Worm (Caenorhabditis elegans) whole organism, L2 larva: ENCODE measurements around the gene H04D03.6.
A peak's percentile ranks its signal among the peaks of the same experiment; 100 is the strongest.

Experiments
- C34F6.9 ChIP-seq: fragments of 150-350 bp; optimal IDR thresholded peaks from 2 replicates; lab custom pipeline; 2014; ENCODE audit warnings: missing biosample characterization, missing genetic modification characterization
- R02D3.7 ChIP-seq: fragments of 150-350 bp; optimal IDR thresholded peaks from 2 replicates; lab custom pipeline; 2014; ENCODE audit warnings: missing biosample characterization, missing genetic modification characterization
- Y55F3AM.14 ChIP-seq: fragments of 200-800 bp; sonication (Bioruptor generic); optimal IDR thresholded peaks from 2 replicates; lab custom pipeline; 2018; ENCODE audit warnings: mild to moderate bottlenecking, missing genetic modification characterization, missing compliant biosample characterization
- ZK546.5 ChIP-seq: sonication (generic microtip); optimal IDR thresholded peaks from 2 replicates; lab custom pipeline; 2017; ENCODE audit warnings: missing biosample characterization, missing genetic modification characterization
- aly-2 ChIP-seq: fragments of 150-350 bp; optimal IDR thresholded peaks from 2 replicates; lab custom pipeline; 2014; ENCODE audit warnings: missing biosample characterization, missing genetic modification characterization
- ama-1 ChIP-seq: fragments of 150-350 bp; optimal IDR thresholded peaks from 2 replicates; lab custom pipeline; 2018; ENCODE audit warnings: inconsistent platforms
- blmp-1 ChIP-seq: sonication (generic microtip); optimal IDR thresholded peaks from 2 replicates; lab custom pipeline; 2017; ENCODE audit warnings: missing genetic modification characterization, mild to moderate bottlenecking, missing compliant biosample characterization, antibody characterized with exemption, moderate library complexity; ENCODE audit not compliant: insufficient read depth
- ceh-82 ChIP-seq: fragments of 150-350 bp; optimal IDR thresholded peaks from 2 replicates; lab custom pipeline; 2014; ENCODE audit warnings: missing biosample characterization, missing genetic modification characterization
- crh-2 ChIP-seq: sonication (generic microtip); optimal IDR thresholded peaks from 2 replicates; lab custom pipeline; 2017; ENCODE audit warnings: missing biosample characterization, missing genetic modification characterization
- dmd-4 ChIP-seq: sonication (generic microtip); optimal IDR thresholded peaks from 2 replicates; lab custom pipeline; 2017; ENCODE audit warnings: missing biosample characterization, missing genetic modification characterization
- elt-1 ChIP-seq: fragments of 150-350 bp; optimal IDR thresholded peaks from 2 replicates; lab custom pipeline; 2014; ENCODE audit warnings: missing biosample characterization, missing genetic modification characterization
- gmeb-1 ChIP-seq: fragments of 150-350 bp; optimal IDR thresholded peaks from 2 replicates; lab custom pipeline; 2014; ENCODE audit warnings: missing biosample characterization, missing genetic modification characterization
- lin-11 ChIP-seq: fragments of 150-350 bp; sonication (generic microtip); optimal IDR thresholded peaks from 2 replicates; lab custom pipeline; 2014; ENCODE audit warnings: missing biosample characterization, missing genetic modification characterization, inconsistent platforms, mixed read lengths
- lin-13 ChIP-seq: fragments of 150-350 bp; optimal IDR thresholded peaks from 2 replicates; lab custom pipeline; 2014; ENCODE audit warnings: missing biosample characterization, missing genetic modification reagents, missing genetic modification characterization
- lin-39 ChIP-seq: fragments of 150-350 bp; optimal IDR thresholded peaks from 2 replicates; lab custom pipeline; 2014; ENCODE audit warnings: missing biosample characterization, missing genetic modification reagents, missing genetic modification characterization
- lsy-2 ChIP-seq, 2 experiments: fragments of 150-350 bp in 1 of 2; sonication (generic microtip) in 1 of 2; optimal IDR thresholded peaks; 2 replicates each; lab custom pipeline; 2014 to 2017; ENCODE audit warnings: missing biosample characterization in 2 of 2, missing genetic modification characterization in 2 of 2
- mab-5 ChIP-seq: fragments of 150-350 bp; optimal IDR thresholded peaks from 2 replicates; lab custom pipeline; 2014; ENCODE audit warnings: missing biosample characterization, missing genetic modification characterization
- mbf-1 ChIP-seq: sonication (generic microtip); optimal IDR thresholded peaks from 2 replicates; lab custom pipeline; 2017; ENCODE audit warnings: missing biosample characterization, missing genetic modification characterization
- mdl-1 ChIP-seq, 2 experiments: fragments of 150-350 bp in 1 of 2; sonication (generic microtip) in 1 of 2; optimal IDR thresholded peaks; 2 replicates each; lab custom pipeline; 2017; ENCODE audit warnings: missing biosample characterization in 2 of 2, missing genetic modification characterization in 2 of 2
- nhr-10 ChIP-seq: sonication (generic microtip); optimal IDR thresholded peaks from 2 replicates; lab custom pipeline; 2017; ENCODE audit warnings: missing biosample characterization, missing genetic modification characterization
- nhr-11 ChIP-seq: fragments of 150-350 bp; optimal IDR thresholded peaks from 2 replicates; lab custom pipeline; 2014; ENCODE audit warnings: missing biosample characterization, missing genetic modification characterization
- nhr-12 ChIP-seq: fragments of 150-350 bp; optimal IDR thresholded peaks from 2 replicates; lab custom pipeline; 2014; ENCODE audit warnings: missing biosample characterization, missing genetic modification characterization
- nhr-129 ChIP-seq: fragments of 150-350 bp; optimal IDR thresholded peaks from 2 replicates; lab custom pipeline; 2014; ENCODE audit warnings: missing biosample characterization, missing genetic modification characterization
- nhr-21 ChIP-seq: fragments of 150-350 bp; optimal IDR thresholded peaks from 2 replicates; lab custom pipeline; 2014; ENCODE audit warnings: missing biosample characterization, missing genetic modification characterization
- nhr-23 ChIP-seq: fragments of 150-350 bp; optimal IDR thresholded peaks from 2 replicates; lab custom pipeline; 2014; ENCODE audit warnings: missing biosample characterization, missing genetic modification reagents, missing genetic modification characterization
- nhr-237 ChIP-seq: fragments of 150-350 bp; optimal IDR thresholded peaks from 2 replicates; lab custom pipeline; 2014; ENCODE audit warnings: missing biosample characterization, missing genetic modification characterization
- nhr-25 ChIP-seq: fragments of 150-350 bp; sonication (generic microtip); optimal IDR thresholded peaks from 3 replicates; lab custom pipeline; 2014; ENCODE audit warnings: missing biosample characterization, missing genetic modification characterization
- nhr-6 ChIP-seq: fragments of 150-350 bp; optimal IDR thresholded peaks from 2 replicates; lab custom pipeline; 2014; ENCODE audit warnings: missing biosample characterization, missing genetic modification characterization
- nhr-77 ChIP-seq: fragments of 150-350 bp; optimal IDR thresholded peaks from 2 replicates; lab custom pipeline; 2014; ENCODE audit warnings: missing biosample characterization, missing genetic modification characterization
- peb-1 ChIP-seq: fragments of 150-350 bp; optimal IDR thresholded peaks from 2 replicates; lab custom pipeline; 2014; ENCODE audit warnings: missing biosample characterization, missing genetic modification characterization
- sma-3 ChIP-seq: sonication (generic microtip); optimal IDR thresholded peaks from 2 replicates; lab custom pipeline; 2016; ENCODE audit warnings: missing genetic modification reagents, missing genetic modification characterization, missing compliant biosample characterization
- sma-9 ChIP-seq, 2 experiments: fragments of 150-350 bp in 1 of 2; sonication (generic microtip) in 1 of 2; optimal IDR thresholded peaks; 2 replicates each; lab custom pipeline; 2014 to 2016; ENCODE audit warnings: missing genetic modification characterization in 2 of 2, mild to moderate bottlenecking in 1 of 2, missing biosample characterization in 1 of 2, missing compliant biosample characterization in 1 of 2, missing genetic modification reagents in 1 of 2, moderate library complexity in 1 of 2
- unc-39 ChIP-seq: fragments of 150-350 bp; optimal IDR thresholded peaks from 2 replicates; lab custom pipeline; 2014; ENCODE audit warnings: missing biosample characterization, missing genetic modification characterization
- unc-55 ChIP-seq: fragments of 150-350 bp; sonication (generic microtip); optimal IDR thresholded peaks from 3 replicates; lab custom pipeline; 2014; ENCODE audit warnings: missing biosample characterization, missing genetic modification reagents, missing genetic modification characterization
- zag-1 ChIP-seq: fragments of 150-350 bp; optimal IDR thresholded peaks from 2 replicates; lab custom pipeline; 2014; ENCODE audit warnings: missing biosample characterization, missing genetic modification characterization
- ztf-4 ChIP-seq: fragments of 150-350 bp; optimal IDR thresholded peaks from 2 replicates; lab custom pipeline; 2014; ENCODE audit warnings: missing biosample characterization, missing genetic modification characterization

The H04D03.6 gene

ce11 chrIII:10404918-10405317 lies 33.8 kb downstream of the H04D03.6 start, which contains the start of the genes M03C11.3 and chl-1:
M03C11.3 (plus strand) TSS chrIII:10405070.
chl-1 (minus strand) TSS chrIII:10405240.
- no peak for TF ChIP-seq nhr-11 (tag; lab: Kevin White, UChicago)
- TF ChIP-seq R02D3.7: no peak
- TF ChIP-seq dmd-4 (tag; lab: Kevin White, UChicago): no peak
- no peak for TF ChIP-seq sma-3
- TF ChIP-seq mdl-1 (tag; optimal IDR thresholded peaks at IDR 0.05; lab: Kevin White, UChicago): no peak
- no peak for TF ChIP-seq unc-39 (tag; lab: Kevin White, UChicago)
- TF ChIP-seq crh-2 (tag; lab: Kevin White, UChicago): no peak
- TF ChIP-seq elt-1 (tag; lab: Kevin White, UChicago): no peak
- TF ChIP-seq ama-1: no peak
- no peak for TF ChIP-seq sma-9 (GFP tag; optimal IDR thresholded peaks at IDR 0.05; lab: Kevin White, UChicago)
- no peak for TF ChIP-seq sma-9 (tag; optimal IDR thresholded peaks at IDR 0.05; lab: Kevin White, UChicago)
- TF ChIP-seq gmeb-1: no peak
- no peak for TF ChIP-seq Y55F3AM.14 (GFP tag; lab: Kevin White, UChicago)
- TF ChIP-seq nhr-23 (tag; lab: Kevin White, UChicago): no peak
- TF ChIP-seq unc-55 (GFP tag; lab: Kevin White, UChicago): no peak
- no peak for TF ChIP-seq nhr-21 (tag; lab: Kevin White, UChicago)
- TF ChIP-seq nhr-25 (tag; lab: Kevin White, UChicago): no peak

- TF ChIP-seq unc-55 (GFP tag; lab: Kevin White, UChicago) (peak; percentile 39), crh-2 (tag; lab: Kevin White, UChicago) (peak; percentile 26), C34F6.9 (tag; lab: Kevin White, UChicago) (peak; percentile 45), zag-1 (tag; lab: Kevin White, UChicago) (peak; percentile 71), nhr-129 (tag; lab: Kevin White, UChicago) (peak; percentile 47), lin-11 (tag; lab: Kevin White, UChicago) (peak; percentile 25), lsy-2 (tag; optimal IDR thresholded peaks at IDR 0.05; lab: Kevin White, UChicago) (peak in 1 of 2 experiments; percentile 53), nhr-6 (tag; lab: Kevin White, UChicago) (no peak), lin-39 (tag; lab: Kevin White, UChicago) (no peak), mbf-1 (tag; lab: Kevin White, UChicago) (no peak)
These were observed 39.8 kb downstream of the H04D03.6 start for ce11 chrIII:10398919-10399318.

- no peak for TF ChIP-seq ceh-82
- no peak for TF ChIP-seq unc-39 (tag; lab: Kevin White, UChicago)
These were observed 41.7 kb downstream of the H04D03.6 start for ce11 chrIII:10396891-10397502.

- TF ChIP-seq nhr-237 (tag; lab: Kevin White, UChicago) (no peak), dmd-4 (tag; lab: Kevin White, UChicago) (no peak), lin-39 (tag; lab: Kevin White, UChicago) (no peak), nhr-77 (tag; lab: Kevin White, UChicago) (no peak), peb-1 (no peak), zag-1 (tag; lab: Kevin White, UChicago) (no peak), Y55F3AM.14 (GFP tag; lab: Kevin White, UChicago) (no peak), unc-55 (GFP tag; lab: Kevin White, UChicago) (no peak), nhr-21 (tag; lab: Kevin White, UChicago) (no peak), ama-1 (no peak), nhr-10 (tag; lab: Kevin White, UChicago) (no peak), lin-11 (tag; lab: Kevin White, UChicago) (no peak), lin-13 (GFP tag; lab: Kevin White, UChicago) (no peak), ZK546.5 (tag; lab: Kevin White, UChicago) (no peak)
These were observed 42.7 kb downstream of the H04D03.6 start, which contains the start of gene M03C11.1 for ce11 chrIII:10395990-10396389. M03C11.1 (minus strand) TSS chrIII:10396090.

- no peak for TF ChIP-seq Y55F3AM.14 (GFP tag; lab: Kevin White, UChicago)
- no peak for TF ChIP-seq ztf-4 (tag; lab: Kevin White, UChicago)
- no peak for TF ChIP-seq blmp-1 (tag; lab: Kevin White, UChicago)
- TF ChIP-seq nhr-6 (tag; lab: Kevin White, UChicago): no peak
- no peak for TF ChIP-seq aly-2 (tag; lab: Kevin White, UChicago)
- no peak for TF ChIP-seq nhr-129 (tag; lab: Kevin White, UChicago)
- no peak for TF ChIP-seq nhr-77 (tag; lab: Kevin White, UChicago)
- no peak for TF ChIP-seq nhr-237 (tag; lab: Kevin White, UChicago)
- TF ChIP-seq mab-5 (tag; lab: Kevin White, UChicago): no peak
- no peak for TF ChIP-seq mbf-1 (tag; lab: Kevin White, UChicago)
- TF ChIP-seq nhr-12 (tag; lab: Kevin White, UChicago): no peak
These were observed 47.1 kb downstream of the H04D03.6 start, which contains the start of gene M03C11.9 for ce11 chrIII:10391628-10392027. M03C11.9 (minus strand) TSS chrIII:10391728.
